Fruit fly (Drosophila melanogaster) whole organism, wandering third instar larva: ENCODE results near the gene Exo70.

Source experiments
- CG9705 ChIP-seq: fragments of 200-800 bp; sonication (Bioruptor generic); optimal IDR thresholded peaks from 2 replicates; lab custom pipeline; 2018; ENCODE audit warnings: missing biosample characterization, mild to moderate bottlenecking, missing genetic modification characterization
- CrebA ChIP-seq: fragments of 200-800 bp; sonication (Bioruptor generic); optimal IDR thresholded peaks from 2 replicates; lab custom pipeline; 2016; ENCODE audit warnings: missing biosample characterization, mild to moderate bottlenecking, missing genetic modification characterization, borderline replicate concordance
- Dfd ChIP-seq: fragments of >200 bp; optimal IDR thresholded peaks from 2 replicates; lab custom pipeline; 2017; ENCODE audit warnings: missing biosample characterization, missing genetic modification characterization
- Dif ChIP-seq: fragments of 200-275, 200-300 bp; sonication (Bioruptor generic); optimal IDR thresholded peaks from 2 replicates; lab custom pipeline; 2018; ENCODE audit warnings: missing biosample characterization, missing genetic modification characterization; ENCODE audit not compliant: partially characterized antibody
- GATAd ChIP-seq: sonication (Bioruptor generic); optimal IDR thresholded peaks from 2 replicates; lab custom pipeline; 2016; ENCODE audit warnings: missing biosample characterization, missing genetic modification characterization
- HLH106 ChIP-seq: fragments of 200-800 bp; optimal IDR thresholded peaks from 3 replicates; lab custom pipeline; 2019; ENCODE audit warnings: missing biosample characterization, mild to moderate bottlenecking, missing genetic modification characterization, moderate library complexity
- Hr78 ChIP-seq: fragments of >200 bp; optimal IDR thresholded peaks from 2 replicates; lab custom pipeline; 2017; ENCODE audit warnings: missing biosample characterization, missing genetic modification characterization
- Hr83 ChIP-seq: fragments of 200-300 bp; sonication (Bioruptor generic); optimal IDR thresholded peaks from 2 replicates; lab custom pipeline; 2016; ENCODE audit warnings: missing biosample characterization, mild to moderate bottlenecking, missing genetic modification characterization, moderate library complexity; ENCODE audit not compliant: poor library complexity, severe bottlenecking
- Jra ChIP-seq: sonication (Bioruptor generic); optimal IDR thresholded peaks from 2 replicates; lab custom pipeline; 2016; ENCODE audit warnings: missing biosample characterization, missing genetic modification characterization
- Myc ChIP-seq: fragments of >200 bp; optimal IDR thresholded peaks from 2 replicates; lab custom pipeline; 2017
- N ChIP-seq: fragments of >200 bp; optimal IDR thresholded peaks from 2 replicates; lab custom pipeline; 2018; ENCODE audit warnings: missing biosample characterization, missing external identifiers, missing genetic modification characterization
- Rel ChIP-seq, 2 experiments: fragments of 200-800 bp; sonication (Bioruptor generic) in 1 of 2; optimal IDR thresholded peaks; 2 replicates in 1 of 2; 3 replicates in 1 of 2; lab custom pipeline; 2016 to 2019; ENCODE audit warnings: mild to moderate bottlenecking in 2 of 2, missing biosample characterization in 2 of 2, missing genetic modification characterization in 2 of 2, moderate library complexity in 1 of 2
- Vsx2 ChIP-seq: fragments of 200-300, 225-300 bp; sonication (Bioruptor generic); optimal IDR thresholded peaks from 2 replicates; lab custom pipeline; 2018; ENCODE audit warnings: missing biosample characterization, missing genetic modification characterization; ENCODE audit not compliant: partially characterized antibody
- br ChIP-seq: fragments of 200-800 bp; sonication (Bioruptor generic); optimal IDR thresholded peaks from 2 replicates; lab custom pipeline; 2016; ENCODE audit warnings: missing biosample characterization, missing genetic modification characterization
- brk ChIP-seq: fragments of 200-800 bp; sonication (Bioruptor generic); optimal IDR thresholded peaks from 2 replicates; lab custom pipeline; 2016; ENCODE audit warnings: missing biosample characterization, mild to moderate bottlenecking, missing genetic modification characterization
- dmrt93B ChIP-seq: fragments of 200-800 bp; sonication (Bioruptor generic); optimal IDR thresholded peaks from 2 replicates; lab custom pipeline; 2018; ENCODE audit warnings: missing biosample characterization, mild to moderate bottlenecking, missing genetic modification characterization
- foxo ChIP-seq, 2 experiments: fragments of 200-800 bp; sonication (Bioruptor generic); optimal IDR thresholded peaks; 2 replicates in 1 of 2; 3 replicates in 1 of 2; lab custom pipeline; 2016 to 2017; ENCODE audit warnings: missing biosample characterization in 2 of 2, missing genetic modification characterization in 2 of 2
- fru ChIP-seq: fragments of 200-800 bp; sonication (Bioruptor generic); optimal IDR thresholded peaks from 3 replicates; lab custom pipeline; 2016; ENCODE audit warnings: missing biosample characterization, mild to moderate bottlenecking, missing genetic modification characterization
- h ChIP-seq: fragments of 200-800 bp; sonication (Bioruptor generic); optimal IDR thresholded peaks from 3 replicates; lab custom pipeline; 2016; ENCODE audit warnings: missing biosample characterization, mild to moderate bottlenecking, missing genetic modification characterization
- jim ChIP-seq: fragments of 175-275, 200-325 bp; sonication (Bioruptor generic); optimal IDR thresholded peaks from 2 replicates; lab custom pipeline; 2016; ENCODE audit warnings: missing biosample characterization, mild to moderate bottlenecking, missing genetic modification characterization
- lola ChIP-seq: fragments of >200 bp; optimal IDR thresholded peaks from 2 replicates; lab custom pipeline; 2017; ENCODE audit warnings: missing biosample characterization, missing genetic modification characterization
- psq ChIP-seq: fragments of 200-800 bp; sonication (Bioruptor generic); optimal IDR thresholded peaks from 3 replicates; lab custom pipeline; 2017; ENCODE audit warnings: missing biosample characterization, mild to moderate bottlenecking, missing genetic modification characterization, moderate library complexity
- rgr ChIP-seq: fragments of 200-800 bp; sonication (Bioruptor generic); optimal IDR thresholded peaks from 3 replicates; lab custom pipeline; 2016; ENCODE audit warnings: missing biosample characterization, mild to moderate bottlenecking, missing genetic modification characterization
- sage ChIP-seq: fragments of 200-800 bp; sonication (Bioruptor generic); optimal IDR thresholded peaks from 2 replicates; lab custom pipeline; 2016; ENCODE audit warnings: missing biosample characterization, mild to moderate bottlenecking, missing genetic modification characterization
- tai ChIP-seq: sonication (Bioruptor generic); optimal IDR thresholded peaks from 2 replicates; lab custom pipeline; 2016; ENCODE audit warnings: missing biosample characterization, missing genetic modification characterization
- usp ChIP-seq: fragments of >200 bp; optimal IDR thresholded peaks from 2 replicates; lab custom pipeline; 2017; ENCODE audit warnings: missing biosample characterization, missing genetic modification characterization
- woc ChIP-seq: sonication (Bioruptor generic); optimal IDR thresholded peaks from 2 replicates; lab custom pipeline; 2016; ENCODE audit warnings: missing biosample characterization, mild to moderate bottlenecking, missing genetic modification characterization

The Exo70 gene

DNA sequence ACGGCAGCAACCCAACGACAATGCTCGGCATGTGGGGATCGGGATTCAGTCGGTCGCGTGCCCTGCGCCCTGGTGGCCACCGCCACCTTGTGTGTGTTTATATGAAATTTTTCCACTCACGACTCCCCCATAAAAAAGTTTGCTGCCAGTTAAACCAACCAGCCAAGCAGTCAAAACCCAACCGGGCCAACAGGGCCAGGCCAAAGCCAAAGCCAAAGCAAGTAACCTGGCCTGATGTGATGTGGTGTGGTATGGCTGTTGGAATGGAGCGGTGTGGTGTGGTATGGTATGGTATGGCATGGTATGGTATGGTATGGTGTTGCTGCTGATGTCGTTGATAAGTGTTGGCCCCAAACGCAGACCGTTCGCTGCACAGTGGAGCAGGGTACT, 48.0 kb downstream of the Exo70 start:
- TF ChIP-seq N (GFP tag; lab: Kevin White, UChicago) (no peak), Dfd (GFP tag; lab: Kevin White, UChicago) (no peak), CrebA (no peak), Dif (peak; percentile 54), Vsx2 (GFP tag; lab: Kevin White, UChicago) (peak; percentile 71), Jra (GFP tag; lab: Kevin White, UChicago) (no peak), fru (GFP tag; lab: Kevin White, UChicago) (no peak), psq (no peak), tai (GFP tag; lab: Kevin White, UChicago) (no peak), usp (no peak), Myc (no peak), brk (no peak), Hr78 (GFP tag; lab: Kevin White, UChicago) (no peak), lola (GFP tag; lab: Kevin White, UChicago) (no peak), dmrt93B (no peak), sage (GFP tag; lab: Kevin White, UChicago) (no peak)

DNA sequence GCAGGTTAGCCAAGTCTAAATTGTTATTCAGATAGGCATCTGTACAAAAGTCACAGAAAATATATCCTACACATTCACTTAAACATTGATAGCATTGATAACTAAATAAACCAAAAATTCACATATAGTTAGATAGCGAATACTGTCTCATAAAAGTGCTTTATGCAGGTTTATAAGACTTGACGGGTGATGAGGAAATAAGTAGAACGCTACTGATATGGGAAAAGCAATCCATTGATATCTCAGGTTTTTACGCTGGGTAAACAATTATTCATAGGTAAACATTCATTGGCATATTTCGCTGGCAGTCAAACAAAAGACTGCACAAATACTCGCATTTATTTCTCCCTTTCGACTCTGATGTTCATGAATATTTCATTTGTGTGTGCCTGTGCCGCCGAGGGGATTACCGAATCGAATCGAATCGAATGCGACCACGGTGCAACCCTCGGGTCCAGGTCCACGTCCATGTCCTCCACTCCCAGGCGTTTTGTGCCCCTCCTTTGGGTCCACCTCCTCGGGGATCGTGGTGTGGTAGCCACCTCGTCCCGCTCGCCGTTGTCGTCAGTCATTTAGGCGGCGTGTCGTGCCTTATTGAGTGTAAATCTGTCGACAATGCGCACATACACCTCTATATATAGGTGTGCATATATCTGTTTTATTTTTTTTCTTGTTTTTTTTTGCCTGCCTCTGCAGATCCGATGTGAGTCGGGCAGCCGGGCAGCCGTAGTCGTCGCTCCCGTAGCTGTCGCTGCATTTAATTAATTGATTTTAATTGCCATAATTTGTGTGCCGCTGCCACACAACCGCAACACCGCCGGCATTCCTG, 48.6 kb downstream of the Exo70 start:
- peak; percentile 19 for TF ChIP-seq h
- no peak for TF ChIP-seq Dif
- peak; percentile 16 for TF ChIP-seq psq
- peak in 1 of 2 experiments; percentile 34 for TF ChIP-seq foxo (GFP tag; optimal IDR thresholded peaks at IDR 0.05; lab: Kevin White, UChicago)
- TF ChIP-seq dmrt93B, result peak; percentile 34
- no peak for TF ChIP-seq CG9705 (GFP tag; lab: Kevin White, UChicago)
- peak; percentile 21 for TF ChIP-seq br (GFP tag; lab: Kevin White, UChicago)
- TF ChIP-seq HLH106, result peak; percentile 10
- peak; percentile 22 for TF ChIP-seq rgr (GFP tag; lab: Kevin White, UChicago)
- TF ChIP-seq woc (GFP tag; lab: Kevin White, UChicago), result peak; percentile 56
- TF ChIP-seq Hr83 (GFP tag; lab: Kevin White, UChicago), result peak; percentile 10
- no peak for TF ChIP-seq GATAd (GFP tag; lab: Kevin White, UChicago)
- TF ChIP-seq Rel (GFP tag; optimal IDR thresholded peaks at IDR 0.05; lab: Kevin White, UChicago), result no peak
- peak; percentile 31 for TF ChIP-seq Rel (tag; optimal IDR thresholded peaks at IDR 0.05; lab: Kevin White, UChicago)

DNA sequence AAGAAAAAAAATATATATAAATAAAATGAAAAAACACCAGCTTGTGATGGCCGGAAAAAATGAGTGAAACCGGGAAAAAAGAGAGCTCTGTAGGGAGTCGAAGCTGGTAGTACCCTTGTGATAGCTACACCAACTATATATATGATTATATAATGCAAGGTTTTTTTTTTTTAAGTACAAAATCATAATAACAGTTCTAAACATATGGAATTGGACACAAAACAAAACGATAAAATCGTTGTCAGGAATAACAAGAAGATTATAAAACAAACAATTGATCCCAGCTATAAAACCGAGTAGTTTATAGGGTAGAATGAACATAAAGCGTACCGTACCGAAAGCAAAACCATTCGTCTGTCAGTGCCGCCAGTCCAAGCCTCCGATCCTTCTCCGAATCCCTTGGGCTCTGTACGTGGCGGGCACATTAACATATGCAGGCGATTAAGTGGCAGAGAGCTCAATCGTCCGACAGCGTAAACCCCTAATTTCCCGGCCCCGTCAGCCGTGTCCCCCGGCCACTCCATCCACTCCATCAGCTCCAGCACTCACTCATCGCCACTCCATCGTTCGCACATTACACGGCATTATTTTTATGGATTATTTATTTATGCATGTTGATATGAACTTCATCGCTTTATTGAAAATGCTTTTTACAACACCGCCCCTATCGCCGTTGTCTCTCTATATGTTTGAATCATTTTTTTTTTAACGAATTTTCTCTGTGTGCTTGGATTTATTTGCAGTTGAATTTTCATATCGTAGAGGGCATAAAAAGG, 49.8 kb downstream of the Exo70 start:
- TF ChIP-seq CrebA (no peak), h (peak; percentile 25), lola (GFP tag; lab: Kevin White, UChicago) (no peak), jim (no peak), psq (peak; percentile 0)
